Worm (Caenorhabditis elegans) whole organism, young adult: ENCODE results near the gene btbd-10.
A peak's percentile ranks its signal among the peaks of the same experiment; 100 is the strongest.

ENCODE experiments used
- B0261.1 ChIP-seq: sonication (generic microtip); optimal IDR thresholded peaks from 2 replicates; lab custom pipeline; 2016; ENCODE audit warnings: mild to moderate bottlenecking, missing genetic modification characterization, moderate library complexity, missing compliant biosample characterization
- C17E4.6 ChIP-seq: fragments of 200-800 bp; sonication (Bioruptor generic); IDR thresholded peaks from 2 replicates; pipeline ENCODE4 v1.3.6; 2022; ENCODE audit warnings: missing genetic modification reagents, missing genetic modification characterization, missing compliant biosample characterization
- D2030.7 ChIP-seq: fragments of 200-800 bp; sonication (Bioruptor generic); IDR thresholded peaks from 2 replicates; pipeline ENCODE4 v1.3.6; 2022; ENCODE audit warnings: missing genetic modification reagents, missing genetic modification characterization, missing compliant biosample characterization
- F37B4.10 ChIP-seq: fragments of 200-800 bp; sonication (Bioruptor generic); IDR thresholded peaks from 2 replicates; pipeline ENCODE4 v1.3.6; 2022; ENCODE audit warnings: missing genetic modification characterization, missing compliant biosample characterization
- F52B5.7 ChIP-seq: sonication (generic microtip); optimal IDR thresholded peaks from 2 replicates; lab custom pipeline; 2016; ENCODE audit warnings: mild to moderate bottlenecking, missing genetic modification characterization, missing compliant biosample characterization
- F55B11.4 ChIP-seq: sonication (generic microtip); optimal IDR thresholded peaks from 2 replicates; lab custom pipeline; 2016; ENCODE audit warnings: missing compliant biosample characterization, missing genetic modification characterization, borderline replicate concordance; ENCODE audit not compliant: insufficient read depth
- F57C9.4 ChIP-seq: sonication (generic microtip); optimal IDR thresholded peaks from 2 replicates; lab custom pipeline; 2017; ENCODE audit warnings: mild to moderate bottlenecking, missing genetic modification characterization, missing compliant biosample characterization
- K11D2.4 ChIP-seq: fragments of 200-800 bp; sonication (Bioruptor generic); IDR thresholded peaks from 2 replicates; pipeline ENCODE4 v1.3.6; 2022; ENCODE audit warnings: missing genetic modification reagents, missing genetic modification characterization, missing compliant biosample characterization
- akir-1 ChIP-seq: fragments of 200-800 bp; sonication (Bioruptor generic); optimal IDR thresholded peaks from 2 replicates; lab custom pipeline; 2018; ENCODE audit warnings: mild to moderate bottlenecking, missing genetic modification characterization, moderate library complexity, missing compliant biosample characterization
- atf-7 ChIP-seq: sonication (generic microtip); optimal IDR thresholded peaks from 2 replicates; lab custom pipeline; 2017; ENCODE audit warnings: mild to moderate bottlenecking, missing genetic modification characterization, missing compliant biosample characterization
- athp-1 ChIP-seq: sonication (generic microtip); optimal IDR thresholded peaks from 2 replicates; lab custom pipeline; 2017; ENCODE audit warnings: mild to moderate bottlenecking, missing genetic modification characterization, missing compliant biosample characterization
- attf-3 ChIP-seq: fragments of 200-800 bp; sonication (Bioruptor generic); conservative IDR thresholded peaks from 2 replicates; pipeline ENCODE4 v1.3.6; 2022; ENCODE audit warnings: missing genetic modification reagents, missing genetic modification characterization, missing compliant biosample characterization
- bed-1 ChIP-seq: fragments of 200-800 bp; sonication (Bioruptor generic); IDR thresholded peaks from 2 replicates; pipeline ENCODE4 v1.3.6; 2022; ENCODE audit warnings: missing genetic modification reagents, missing genetic modification characterization, missing compliant biosample characterization
- bed-2 ChIP-seq: fragments of 200-800 bp; sonication (Bioruptor generic); IDR thresholded peaks from 2 replicates; pipeline ENCODE4 v1.3.6; 2022; ENCODE audit warnings: missing genetic modification reagents, missing genetic modification characterization, missing compliant biosample characterization
- ceh-58 ChIP-seq: fragments of 200-800 bp; sonication (Bioruptor generic); IDR thresholded peaks from 2 replicates; pipeline ENCODE4 v1.3.6; 2022; ENCODE audit warnings: missing genetic modification characterization, missing compliant biosample characterization
- dox-1 ChIP-seq: fragments of 200-800 bp; sonication (Bioruptor generic); IDR thresholded peaks from 2 replicates; pipeline ENCODE4 v1.3.6; 2022; ENCODE audit warnings: missing genetic modification reagents, missing genetic modification characterization, missing compliant biosample characterization
- dpff-1 ChIP-seq: sonication (generic microtip); optimal IDR thresholded peaks from 2 replicates; lab custom pipeline; 2017; ENCODE audit warnings: mild to moderate bottlenecking, missing genetic modification characterization, missing compliant biosample characterization
- dpl-1 ChIP-seq: fragments of 150-350 bp; optimal IDR thresholded peaks from 2 replicates; lab custom pipeline; 2014; ENCODE audit warnings: missing biosample characterization, missing genetic modification reagents, missing genetic modification characterization
- efl-1 ChIP-seq: fragments of 150-350 bp; optimal IDR thresholded peaks from 2 replicates; lab custom pipeline; 2014; ENCODE audit warnings: missing biosample characterization, missing genetic modification reagents, missing genetic modification characterization
- egl-44 ChIP-seq: fragments of 200-800 bp; sonication (Bioruptor generic); IDR thresholded peaks from 2 replicates; pipeline ENCODE4 v1.3.6; 2022; ENCODE audit warnings: missing genetic modification reagents, missing genetic modification characterization, missing compliant biosample characterization
- egrh-3 ChIP-seq: fragments of 200-800 bp; sonication (Bioruptor generic); IDR thresholded peaks from 2 replicates; pipeline ENCODE4 v1.3.6; 2022; ENCODE audit warnings: missing genetic modification reagents, missing genetic modification characterization, missing compliant biosample characterization
- hlh-12 ChIP-seq: sonication (generic microtip); optimal IDR thresholded peaks from 2 replicates; lab custom pipeline; 2016; ENCODE audit warnings: missing genetic modification characterization, missing compliant biosample characterization
- hmg-1.2 ChIP-seq: fragments of 200-800 bp; sonication (Bioruptor generic); IDR thresholded peaks from 2 replicates; pipeline ENCODE4 v1.3.6; 2022; ENCODE audit warnings: missing genetic modification reagents, missing genetic modification characterization, missing compliant biosample characterization
- hrde-1 ChIP-seq: sonication (generic microtip); optimal IDR thresholded peaks from 2 replicates; lab custom pipeline; 2016; ENCODE audit warnings: missing genetic modification characterization, mild to moderate bottlenecking, missing compliant biosample characterization, moderate library complexity, missing genotype, missing genetic modification reagents, borderline replicate concordance
- hsf-1 ChIP-seq: fragments of 200-800 bp; sonication (Bioruptor generic); IDR thresholded peaks from 2 replicates; pipeline ENCODE4 v1.3.6; 2022; ENCODE audit warnings: missing genetic modification reagents, missing genetic modification characterization, missing compliant biosample characterization
- lag-1 ChIP-seq: fragments of 200-800 bp; sonication (Bioruptor generic); IDR thresholded peaks from 2 replicates; pipeline ENCODE4 v1.3.6; 2022; ENCODE audit warnings: missing genetic modification reagents, missing genetic modification characterization, missing compliant biosample characterization
- let-607 ChIP-seq, 2 experiments: fragments of 200-800 bp in 1 of 2; sonication (Bioruptor generic) in 1 of 2; sonication (generic microtip) in 1 of 2; optimal IDR thresholded peaks; 2 replicates each; lab custom pipeline; 2016 to 2018; ENCODE audit warnings: mild to moderate bottlenecking in 2 of 2, missing compliant biosample characterization in 2 of 2, missing genetic modification characterization in 2 of 2, moderate library complexity in 2 of 2, missing genotype in 1 of 2
- lin-35 ChIP-seq, 3 experiments: fragments of 150-350 bp in 2 of 3; sonication (generic microtip) in 1 of 3; optimal IDR thresholded peaks; 2 replicates each; lab custom pipeline; 2014 to 2018; ENCODE audit warnings: missing biosample characterization in 3 of 3, missing genetic modification characterization in 3 of 3, missing genetic modification reagents in 3 of 3
- lir-1 ChIP-seq: fragments of 200-800 bp; sonication (Bioruptor generic); conservative IDR thresholded peaks from 2 replicates; pipeline ENCODE4 v1.3.6; 2022; ENCODE audit warnings: missing genetic modification reagents, missing genetic modification characterization, missing compliant biosample characterization
- lsl-1 ChIP-seq: fragments of 200-800 bp; sonication (Bioruptor generic); optimal IDR thresholded peaks from 2 replicates; lab custom pipeline; 2018; ENCODE audit warnings: mild to moderate bottlenecking, missing genetic modification characterization, moderate library complexity, missing compliant biosample characterization
- madf-10 ChIP-seq: sonication (generic microtip); optimal IDR thresholded peaks from 2 replicates; lab custom pipeline; 2016; ENCODE audit warnings: mild to moderate bottlenecking, missing genetic modification characterization, missing compliant biosample characterization
- madf-8 ChIP-seq: fragments of 200-800 bp; sonication (Bioruptor generic); conservative IDR thresholded peaks from 2 replicates; pipeline ENCODE4 v1.3.6; 2022; ENCODE audit warnings: missing genetic modification reagents, missing genetic modification characterization, missing compliant biosample characterization
- mcd-1 ChIP-seq: fragments of 200-800 bp; sonication (Bioruptor generic); IDR thresholded peaks from 2 replicates; pipeline ENCODE4 v1.3.6; 2022; ENCODE audit warnings: missing genetic modification reagents, missing genetic modification characterization, missing compliant biosample characterization
- nfya-1 ChIP-seq: sonication (generic microtip); optimal IDR thresholded peaks from 2 replicates; lab custom pipeline; 2017; ENCODE audit warnings: antibody characterized with exemption, missing compliant biosample characterization, missing genetic modification characterization, borderline replicate concordance; ENCODE audit not compliant: insufficient read depth
- nfya-2 ChIP-seq: fragments of 200-800 bp; sonication (Bioruptor generic); IDR thresholded peaks from 2 replicates; pipeline ENCODE4 v1.3.6; 2022; ENCODE audit warnings: missing genetic modification reagents, missing genetic modification characterization, missing compliant biosample characterization
- nfyb-1 ChIP-seq: fragments of 200-800 bp; sonication (Bioruptor generic); IDR thresholded peaks from 2 replicates; pipeline ENCODE4 v1.3.6; 2022; ENCODE audit warnings: missing genetic modification reagents, missing genetic modification characterization, missing compliant biosample characterization
- nhr-120 ChIP-seq: fragments of 200-800 bp; sonication (Bioruptor generic); IDR thresholded peaks from 2 replicates; pipeline ENCODE4 v1.3.6; 2022; ENCODE audit warnings: missing genetic modification characterization, missing compliant biosample characterization
- nhr-179 ChIP-seq: sonication (generic microtip); optimal IDR thresholded peaks from 2 replicates; lab custom pipeline; 2016; ENCODE audit warnings: mild to moderate bottlenecking, missing genetic modification characterization, missing compliant biosample characterization
- nhr-27 ChIP-seq: fragments of 200-800 bp; sonication (Bioruptor generic); optimal IDR thresholded peaks from 2 replicates; lab custom pipeline; 2018; ENCODE audit warnings: mild to moderate bottlenecking, missing genetic modification characterization, moderate library complexity, missing compliant biosample characterization
- repo-1 ChIP-seq: sonication (generic microtip); optimal IDR thresholded peaks from 2 replicates; lab custom pipeline; 2017; ENCODE audit warnings: mild to moderate bottlenecking, missing genetic modification characterization, missing compliant biosample characterization
- snpc-1.3 ChIP-seq: sonication (generic microtip); optimal IDR thresholded peaks from 2 replicates; lab custom pipeline; 2017; ENCODE audit warnings: missing genetic modification characterization, mild to moderate bottlenecking, missing compliant biosample characterization, antibody characterized with exemption, moderate library complexity, missing genotype, missing genetic modification reagents; ENCODE audit not compliant: insufficient read depth
- snpc-3.4 ChIP-seq: sonication (generic microtip); optimal IDR thresholded peaks from 2 replicates; lab custom pipeline; 2017; ENCODE audit warnings: missing genetic modification characterization, mild to moderate bottlenecking, missing compliant biosample characterization, antibody characterized with exemption, moderate library complexity, missing genotype, missing genetic modification reagents
- snpc-4 ChIP-seq, 5 experiments: fragments of 150-350 bp in 1 of 5; sonication (generic microtip) in 4 of 5; optimal IDR thresholded peaks; 2 replicates each; lab custom pipeline; 2014 to 2018; ENCODE audit warnings: missing genetic modification characterization in 5 of 5, missing biosample characterization in 3 of 5, antibody characterized with exemption in 2 of 5, mild to moderate bottlenecking in 2 of 5, missing compliant biosample characterization in 2 of 5, missing genotype in 2 of 5, moderate library complexity in 2 of 5, missing genetic modification reagents in 1 of 5
- sptf-2 ChIP-seq: fragments of 200-800 bp; sonication (Bioruptor generic); optimal IDR thresholded peaks from 2 replicates; lab custom pipeline; 2018; ENCODE audit warnings: mild to moderate bottlenecking, missing genetic modification characterization, missing compliant biosample characterization
- tbx-9 ChIP-seq: sonication (generic microtip); optimal IDR thresholded peaks from 2 replicates; lab custom pipeline; 2016; ENCODE audit warnings: borderline replicate concordance, missing genetic modification characterization, inconsistent platforms, missing compliant biosample characterization
- unc-130 ChIP-seq: sonication (generic microtip); optimal IDR thresholded peaks from 2 replicates; lab custom pipeline; 2016; ENCODE audit warnings: missing genetic modification reagents, missing genetic modification characterization, missing compliant biosample characterization
- zfh-2 ChIP-seq: fragments of 200-800 bp; sonication (Bioruptor generic); conservative IDR thresholded peaks from 2 replicates; pipeline ENCODE4 v1.3.6; 2022; ENCODE audit warnings: missing genetic modification reagents, missing genetic modification characterization, missing compliant biosample characterization
- ztf-26 ChIP-seq: sonication (generic microtip); optimal IDR thresholded peaks from 2 replicates; lab custom pipeline; 2017; ENCODE audit warnings: missing genetic modification characterization, missing compliant biosample characterization

btbd-10 gene

DNA sequence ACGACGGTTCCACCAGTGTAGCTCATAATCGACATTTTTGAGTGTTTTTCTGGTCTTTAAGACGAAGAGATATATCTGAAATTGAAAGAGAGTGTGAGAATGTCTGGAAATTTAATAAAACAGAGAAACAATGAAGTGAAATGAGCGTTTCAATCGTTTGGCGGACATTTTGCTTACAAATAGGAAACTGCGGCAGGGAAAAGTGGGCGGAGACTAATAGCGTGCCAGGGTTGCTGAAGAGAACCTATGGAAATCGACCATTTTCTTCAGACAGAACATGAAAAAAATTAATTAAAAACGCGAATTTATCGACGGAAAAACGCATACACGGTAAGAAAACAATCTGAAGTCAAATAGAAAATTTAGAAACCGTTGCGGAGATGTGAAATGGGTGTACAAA is 50.5 kb downstream of the btbd-10 start, which contains the start of gene pbs-3 (continued):
- TF ChIP-seq B0261.1 (tag; lab: Kevin White, UChicago) (no peak), hlh-12 (tag; lab: Kevin White, UChicago) (no peak), bed-1 (GFP tag; lab: Robert Waterston, UW) (no peak), snpc-3.4 (tag; lab: Kevin White, UChicago) (no peak), lsl-1 (GFP tag; lab: Kevin White, UChicago) (peak; percentile 30), snpc-1.3 (tag; lab: Kevin White, UChicago) (peak; percentile 34), D2030.7 (GFP tag; lab: Robert Waterston, UW) (peak; percentile 61), F52B5.7 (tag; lab: Kevin White, UChicago) (no peak), lin-35 (GFP tag; optimal IDR thresholded peaks at IDR 0.05; lab: Kevin White, UChicago) (peak in 1 of 3 experiments; percentile 27), nhr-179 (tag; lab: Kevin White, UChicago) (no peak), K11D2.4 (no peak), dox-1 (GFP tag; lab: Robert Waterston, UW) (peak; percentile 53; the same call in 1 of the 2 replicates), nfya-2 (GFP tag; lab: Robert Waterston, UW) (no peak), hmg-1.2 (peak; percentile 5; the same call in 1 of the 2 replicates), let-607 (tag; optimal IDR thresholded peaks at IDR 0.05; lab: Kevin White, UChicago) (no peak), tbx-9 (tag; lab: Kevin White, UChicago) (no peak), madf-10 (tag; lab: Kevin White, UChicago) (no peak), efl-1 (GFP tag; lab: Kevin White, UChicago) (no peak), repo-1 (tag; lab: Kevin White, UChicago) (no peak), mcd-1 (peak; percentile 64), egrh-3 (GFP tag; lab: Robert Waterston, UW) (no peak), athp-1 (tag; lab: Kevin White, UChicago) (no peak), nfyb-1 (GFP tag; lab: Robert Waterston, UW) (no peak), ceh-58 (no peak), F37B4.10 (GFP tag; lab: Robert Waterston, UW) (no peak), zfh-2 (GFP tag; lab: Robert Waterston, UW) (no peak), dpff-1 (tag; lab: Kevin White, UChicago) (no peak), atf-7 (no peak), nhr-27 (tag; lab: Kevin White, UChicago) (no peak), C17E4.6 (GFP tag; lab: Robert Waterston, UW) (no peak), akir-1 (no peak), madf-8 (GFP tag; lab: Robert Waterston, UW) (no peak; the same call in 1 of the 2 replicates), snpc-4 (GFP tag; optimal IDR thresholded peaks at IDR 0.05; lab: Kevin White, UChicago) (no peak), snpc-4 (tag; optimal IDR thresholded peaks at IDR 0.05; lab: Kevin White, UChicago) (peak in 1 of 4 experiments; percentile 16), ztf-26 (tag; lab: Kevin White, UChicago) (no peak), dpl-1 (peak; percentile 7), nhr-120 (GFP tag; lab: Robert Waterston, UW) (no peak), lir-1 (GFP tag; lab: Robert Waterston, UW) (no peak), bed-2 (GFP tag; lab: Robert Waterston, UW) (no peak), hrde-1 (tag; lab: Kevin White, UChicago) (no peak), lag-1 (no peak), egl-44 (GFP tag; lab: Robert Waterston, UW) (no peak), F57C9.4 (tag; lab: Kevin White, UChicago) (no peak), unc-130 (peak; percentile 9), hsf-1 (GFP tag; lab: Robert Waterston, UW) (no peak), sptf-2 (GFP tag; lab: Kevin White, UChicago) (no peak), nfya-1 (no peak), F55B11.4 (tag; lab: Kevin White, UChicago) (no peak), attf-3 (GFP tag; lab: Robert Waterston, UW) (0 out of 2 replicates have a peak, but pooled peaks have one; percentile 47)
